Fruit fly (Drosophila melanogaster) whole organism, adult: Measurements from ENCODE around the gene CG14220.

Experiments used
- CG11617 ChIP-seq: fragments of 200-800 bp; sonication (Bioruptor generic); optimal IDR thresholded peaks from 2 replicates; lab custom pipeline; 2017; ENCODE audit warnings: mild to moderate bottlenecking, missing biosample characterization, missing genetic modification reagents, missing genetic modification characterization
- CG12768 ChIP-seq: fragments of 200-800 bp; sonication (Bioruptor generic); optimal IDR thresholded peaks from 2 replicates; lab custom pipeline; 2017; ENCODE audit warnings: missing biosample characterization, missing genetic modification characterization, mild to moderate bottlenecking, moderate library complexity, missing genetic modification reagents
- CG14711 ChIP-seq: fragments of 200-800 bp; sonication (Bioruptor generic); optimal IDR thresholded peaks from 2 replicates; lab custom pipeline; 2018; ENCODE audit warnings: missing biosample characterization, mild to moderate bottlenecking, missing genetic modification characterization, moderate library complexity
- CG1620 ChIP-seq: fragments of 200-800 bp; sonication (Bioruptor generic); optimal IDR thresholded peaks from 2 replicates; lab custom pipeline; 2016; ENCODE audit warnings: missing biosample characterization, missing genetic modification characterization
- CG33017 ChIP-seq: fragments of 200-800 bp; sonication (Bioruptor generic); optimal IDR thresholded peaks from 2 replicates; lab custom pipeline; 2018; ENCODE audit warnings: missing biosample characterization, mild to moderate bottlenecking, missing genetic modification characterization, moderate library complexity
- CG5204 ChIP-seq: fragments of 200-800 bp; sonication (Bioruptor generic); optimal IDR thresholded peaks from 2 replicates; lab custom pipeline; 2016; ENCODE audit warnings: missing biosample characterization, missing genetic modification characterization
- CG7045 ChIP-seq: fragments of 200-800 bp; sonication (Bioruptor generic); optimal IDR thresholded peaks from 2 replicates; lab custom pipeline; 2017; ENCODE audit warnings: missing biosample characterization, mild to moderate bottlenecking, missing genetic modification characterization
- CG7101 ChIP-seq: fragments of 200-800 bp; sonication (Bioruptor generic); optimal IDR thresholded peaks from 2 replicates; lab custom pipeline; 2018; ENCODE audit warnings: missing biosample characterization, mild to moderate bottlenecking, missing genetic modification characterization, moderate library complexity
- Clk ChIP-seq: fragments of 200-800 bp; sonication (Bioruptor generic); optimal IDR thresholded peaks from 2 replicates; lab custom pipeline; 2017; ENCODE audit warnings: missing biosample characterization, missing genetic modification characterization
- Crg-1 ChIP-seq: fragments of 200-800 bp; sonication (Bioruptor generic); optimal IDR thresholded peaks from 2 replicates; lab custom pipeline; 2016; ENCODE audit warnings: missing biosample characterization, missing genetic modification characterization
- Hr96 ChIP-seq: fragments of 200-800 bp; sonication (Bioruptor generic); optimal IDR thresholded peaks from 2 replicates; lab custom pipeline; 2016; ENCODE audit warnings: missing biosample characterization, missing genetic modification characterization
- Mnt ChIP-seq: fragments of 200-800 bp; sonication (Bioruptor generic); optimal IDR thresholded peaks from 2 replicates; lab custom pipeline; 2016; ENCODE audit warnings: missing biosample characterization, mild to moderate bottlenecking, missing genetic modification characterization
- bab1 ChIP-seq: fragments of 200-800 bp; sonication (Bioruptor generic); optimal IDR thresholded peaks from 3 replicates; lab custom pipeline; 2019; ENCODE audit warnings: missing biosample characterization, mild to moderate bottlenecking, missing genetic modification characterization, moderate library complexity
- cic ChIP-seq: fragments of 200-800 bp; sonication (Bioruptor generic); optimal IDR thresholded peaks from 2 replicates; lab custom pipeline; 2017; ENCODE audit warnings: missing biosample characterization, mild to moderate bottlenecking, missing genetic modification characterization, moderate library complexity
- cnc ChIP-seq, 2 experiments: fragments of >200 bp; optimal IDR thresholded peaks; 2 replicates each; lab custom pipeline; 2017
- kay ChIP-seq: fragments of 200-800 bp; sonication (Bioruptor generic); peaks from one replicate; lab custom pipeline; 2016; ENCODE audit warnings: missing biosample characterization, missing genetic modification characterization, borderline replicate concordance
- ovo ChIP-seq: fragments of 200-800 bp; sonication (Bioruptor generic); optimal IDR thresholded peaks from 2 replicates; lab custom pipeline; 2016; ENCODE audit warnings: missing biosample characterization, missing genetic modification characterization
- pad ChIP-seq: fragments of 200-800 bp; sonication (Bioruptor generic); optimal IDR thresholded peaks from 3 replicates; lab custom pipeline; 2017; ENCODE audit warnings: missing biosample characterization, missing genetic modification characterization, mild to moderate bottlenecking, moderate library complexity, missing genetic modification reagents
- tj ChIP-seq: fragments of 200-800 bp; sonication (Bioruptor generic); optimal IDR thresholded peaks from 3 replicates; lab custom pipeline; 2017; ENCODE audit warnings: missing biosample characterization, mild to moderate bottlenecking, missing genetic modification characterization, moderate library complexity
- toe ChIP-seq: fragments of 200-800 bp; sonication (Bioruptor generic); optimal IDR thresholded peaks from 2 replicates; lab custom pipeline; 2016; ENCODE audit warnings: missing biosample characterization, missing genetic modification characterization

CG14220 gene

DNA sequence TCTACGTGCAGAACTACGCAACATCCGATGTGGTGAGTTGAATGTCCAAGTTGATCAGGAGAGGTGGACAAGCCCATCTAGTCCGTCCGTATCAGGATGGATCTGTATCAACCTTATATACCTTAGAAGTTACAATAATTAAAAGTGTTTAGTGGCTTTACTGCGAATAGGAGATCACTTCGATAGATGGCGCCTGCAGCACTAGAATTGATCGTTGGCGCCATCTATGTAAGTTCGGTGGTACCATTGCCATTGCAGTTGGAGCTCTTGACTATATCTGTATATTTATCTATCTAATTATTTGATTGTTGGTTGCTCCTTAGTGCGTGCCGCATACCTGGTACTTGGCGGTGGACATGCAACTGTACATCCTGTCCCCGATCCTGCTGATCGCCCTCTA lies 16.5 kb downstream of the CG14220 start:
- TF ChIP-seq Crg-1 (GFP tag; lab: Kevin White, UChicago) (no peak), Clk (GFP tag; lab: Kevin White, UChicago) (no peak), Hr96 (GFP tag; lab: Kevin White, UChicago) (no peak), kay (no peak), Mnt (GFP tag; lab: Kevin White, UChicago) (no peak), CG14711 (tag; lab: Kevin White, UChicago) (no peak), pad (GFP tag; lab: Kevin White, UChicago) (no peak), CG7101 (no peak), toe (no peak), CG11617 (GFP tag; lab: Kevin White, UChicago) (no peak), cnc (optimal IDR thresholded peaks at IDR 0.05; lab: Kevin White, UChicago) (no peak), CG1620 (GFP tag; lab: Kevin White, UChicago) (no peak), tj (GFP tag; lab: Kevin White, UChicago) (no peak), cic (no peak), ovo (GFP tag; lab: Kevin White, UChicago) (no peak), CG12768 (GFP tag; lab: Kevin White, UChicago) (no peak), bab1 (no peak), CG7045 (GFP tag; lab: Kevin White, UChicago) (no peak), CG5204 (GFP tag; lab: Kevin White, UChicago) (no peak), CG33017 (no peak)

DNA sequence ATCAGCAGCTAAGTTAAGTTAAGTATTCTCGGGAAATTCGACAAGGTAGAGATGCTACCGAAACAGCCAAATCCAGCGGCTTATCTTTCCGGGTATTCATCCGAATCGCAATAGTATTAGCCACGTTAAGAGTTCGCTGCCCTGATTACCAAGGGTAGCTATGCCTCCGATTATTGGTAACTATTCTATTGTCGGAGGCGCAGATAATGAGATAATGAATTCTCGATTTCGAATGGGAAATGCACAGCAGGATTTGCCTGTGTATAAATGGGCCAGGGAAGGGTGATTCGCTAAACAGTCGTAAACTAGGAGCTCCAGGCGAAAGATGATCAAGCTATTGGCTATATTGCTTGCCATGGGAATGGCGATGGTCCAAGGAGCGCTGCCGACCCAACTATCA lies 18.3 kb downstream of the CG14220 start, which contains the start of gene CG14204:
Gene CG14204 (plus strand): TSS at position 301 of the 400 bp plus-strand sequence.
- TF ChIP-seq CG7045 (GFP tag; lab: Kevin White, UChicago) (no peak), pad (GFP tag; lab: Kevin White, UChicago) (no peak), cnc (optimal IDR thresholded peaks at IDR 0.05; lab: Kevin White, UChicago) (no peak), CG12768 (GFP tag; lab: Kevin White, UChicago) (no peak), CG5204 (GFP tag; lab: Kevin White, UChicago) (no peak), tj (GFP tag; lab: Kevin White, UChicago) (no peak), Hr96 (GFP tag; lab: Kevin White, UChicago) (no peak), CG1620 (GFP tag; lab: Kevin White, UChicago) (no peak), CG11617 (GFP tag; lab: Kevin White, UChicago) (no peak), CG33017 (no peak), Crg-1 (GFP tag; lab: Kevin White, UChicago) (no peak), cic (no peak)

DNA sequence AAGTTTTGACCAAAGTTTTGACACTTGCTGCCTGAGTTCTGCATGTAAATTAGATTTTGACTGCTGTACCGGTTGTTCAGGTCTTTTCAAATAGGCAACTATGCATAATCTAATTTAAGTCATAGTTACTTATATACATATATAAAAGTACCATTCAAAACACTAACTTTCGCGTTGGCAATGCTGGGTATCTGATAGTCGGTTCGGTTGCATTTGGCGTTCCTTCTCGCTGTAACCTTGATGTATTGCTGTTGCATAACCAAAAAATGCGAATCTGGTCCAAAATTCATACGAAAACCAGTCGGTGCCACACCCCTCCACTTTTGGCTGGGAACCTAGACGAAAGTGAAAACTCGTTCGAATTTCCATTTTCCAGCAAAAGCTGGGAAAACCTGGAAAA lies 18.9 kb downstream of the CG14220 start:
- TF ChIP-seq Hr96 (GFP tag; lab: Kevin White, UChicago) (no peak), Mnt (GFP tag; lab: Kevin White, UChicago) (no peak), tj (GFP tag; lab: Kevin White, UChicago) (no peak), CG12768 (GFP tag; lab: Kevin White, UChicago) (no peak), kay (no peak), bab1 (no peak), Crg-1 (GFP tag; lab: Kevin White, UChicago) (no peak), CG7045 (GFP tag; lab: Kevin White, UChicago) (no peak), CG11617 (GFP tag; lab: Kevin White, UChicago) (no peak), cnc (optimal IDR thresholded peaks at IDR 0.05; lab: Kevin White, UChicago) (no peak), CG14711 (tag; lab: Kevin White, UChicago) (no peak), CG1620 (GFP tag; lab: Kevin White, UChicago) (no peak), toe (no peak), Clk (GFP tag; lab: Kevin White, UChicago) (no peak), CG7101 (no peak), ovo (GFP tag; lab: Kevin White, UChicago) (no peak), pad (GFP tag; lab: Kevin White, UChicago) (no peak), CG33017 (no peak), cic (no peak)

DNA sequence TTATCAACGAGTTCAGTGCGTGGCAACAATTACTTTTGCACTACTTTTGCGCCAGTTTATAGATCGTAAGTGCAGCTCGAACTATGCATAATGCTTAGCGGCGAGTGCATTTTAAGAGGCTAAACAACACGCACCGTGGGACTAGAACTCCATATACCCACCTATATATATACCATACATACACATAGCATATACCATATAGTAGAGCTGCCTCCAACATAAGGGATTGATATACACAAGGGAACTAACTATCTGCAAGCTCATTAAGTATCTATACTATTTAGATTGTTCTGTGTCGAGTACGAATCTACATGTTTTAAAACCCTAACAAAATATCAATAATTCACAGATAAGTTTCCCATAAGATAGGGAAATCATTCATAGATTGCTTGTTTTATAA lies 19.8 kb downstream of the CG14220 start, which contains the start of gene CG14218:
Gene CG14218 (minus strand): TSS at position 101 of the 400 bp plus-strand sequence.
- TF ChIP-seq CG14711 (tag; lab: Kevin White, UChicago), result no peak
- TF ChIP-seq CG1620 (GFP tag; lab: Kevin White, UChicago), result no peak
- no peak for TF ChIP-seq CG11617 (GFP tag; lab: Kevin White, UChicago)

DNA sequence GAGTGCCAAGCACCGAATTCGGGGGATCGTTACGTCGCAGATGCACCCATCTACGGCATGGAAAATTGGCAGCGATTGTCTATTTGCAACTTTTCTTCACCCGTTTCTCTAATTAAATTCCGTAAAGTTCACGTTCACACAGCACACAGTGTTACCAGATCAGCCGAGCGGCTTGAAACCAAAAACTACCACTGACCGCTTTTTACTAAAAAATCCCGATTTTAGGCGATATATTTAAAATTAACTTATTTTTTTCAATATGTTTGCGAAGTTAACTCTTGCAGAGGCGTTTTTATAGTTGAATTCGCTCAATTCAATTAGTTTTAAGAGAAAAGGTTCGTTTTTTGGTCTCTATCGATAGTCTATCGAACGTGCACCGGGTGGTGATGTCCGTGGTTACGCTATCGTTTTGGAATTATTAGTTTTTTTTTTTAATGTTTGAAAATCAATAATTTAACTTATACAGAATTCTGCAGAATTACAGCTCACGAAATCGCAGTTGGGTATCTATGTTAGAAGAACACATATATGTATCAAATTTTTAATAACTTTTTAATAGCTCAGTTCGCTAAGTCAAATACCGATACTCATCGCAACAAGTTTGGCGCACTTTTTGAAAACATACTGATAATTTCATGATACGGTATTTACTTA lies 21.9 kb downstream of the CG14220 start, which contains the start of gene Tao:
Gene Tao (minus strand): TSS at position 153 of the 654 bp plus-strand sequence.
- TF ChIP-seq bab1, result no peak
- no peak for TF ChIP-seq CG7045 (GFP tag; lab: Kevin White, UChicago)
- no peak for TF ChIP-seq CG14711 (tag; lab: Kevin White, UChicago)
- TF ChIP-seq ovo (GFP tag; lab: Kevin White, UChicago), result no peak
- no peak for TF ChIP-seq Hr96 (GFP tag; lab: Kevin White, UChicago)
- no peak for TF ChIP-seq toe
- no peak for TF ChIP-seq CG1620 (GFP tag; lab: Kevin White, UChicago)
- TF ChIP-seq pad (GFP tag; lab: Kevin White, UChicago), result no peak
- TF ChIP-seq CG7101, result no peak
- TF ChIP-seq cnc (optimal IDR thresholded peaks at IDR 0.05; lab: Kevin White, UChicago), result no peak
- no peak for TF ChIP-seq CG11617 (GFP tag; lab: Kevin White, UChicago)
- TF ChIP-seq CG33017, result no peak
- TF ChIP-seq CG5204 (GFP tag; lab: Kevin White, UChicago), result no peak
- no peak for TF ChIP-seq Crg-1 (GFP tag; lab: Kevin White, UChicago)
- no peak for TF ChIP-seq Clk (GFP tag; lab: Kevin White, UChicago)
- no peak for TF ChIP-seq kay
- TF ChIP-seq cic, result no peak
- no peak for TF ChIP-seq tj (GFP tag; lab: Kevin White, UChicago)
